Fruit fly (Drosophila melanogaster) whole organism, wandering third instar larva: ENCODE results near the gene I-t.
A peak's percentile ranks its signal among the peaks of the same experiment; 100 is the strongest.

Experiments
- Abd-B ChIP-seq: fragments of >200 bp; optimal IDR thresholded peaks from 2 replicates; lab custom pipeline; 2017; ENCODE audit warnings: missing biosample characterization, missing genetic modification characterization
- CG32264 ChIP-seq: fragments of 200-800 bp; sonication (Bioruptor generic); optimal IDR thresholded peaks from 2 replicates; lab custom pipeline; 2016; ENCODE audit warnings: missing biosample characterization, missing genetic modification characterization
- CG9705 ChIP-seq: fragments of 200-800 bp; sonication (Bioruptor generic); optimal IDR thresholded peaks from 2 replicates; lab custom pipeline; 2018; ENCODE audit warnings: missing biosample characterization, mild to moderate bottlenecking, missing genetic modification characterization
- CrebA ChIP-seq: fragments of 200-800 bp; sonication (Bioruptor generic); optimal IDR thresholded peaks from 2 replicates; lab custom pipeline; 2016; ENCODE audit warnings: missing biosample characterization, mild to moderate bottlenecking, missing genetic modification characterization, borderline replicate concordance
- Dfd ChIP-seq: fragments of >200 bp; optimal IDR thresholded peaks from 2 replicates; lab custom pipeline; 2017; ENCODE audit warnings: missing biosample characterization, missing genetic modification characterization
- Dif ChIP-seq: fragments of 200-275, 200-300 bp; sonication (Bioruptor generic); optimal IDR thresholded peaks from 2 replicates; lab custom pipeline; 2018; ENCODE audit warnings: missing biosample characterization, missing genetic modification characterization; ENCODE audit not compliant: partially characterized antibody
- GATAd ChIP-seq: sonication (Bioruptor generic); optimal IDR thresholded peaks from 2 replicates; lab custom pipeline; 2016; ENCODE audit warnings: missing biosample characterization, missing genetic modification characterization
- HLH106 ChIP-seq: fragments of 200-800 bp; optimal IDR thresholded peaks from 3 replicates; lab custom pipeline; 2019; ENCODE audit warnings: missing biosample characterization, mild to moderate bottlenecking, missing genetic modification characterization, moderate library complexity
- Hnf4 ChIP-seq: fragments of 200-800 bp; sonication (Bioruptor generic); optimal IDR thresholded peaks from 2 replicates; lab custom pipeline; 2016; ENCODE audit warnings: missing biosample characterization, mild to moderate bottlenecking, missing genetic modification characterization
- Hr78 ChIP-seq: fragments of >200 bp; optimal IDR thresholded peaks from 2 replicates; lab custom pipeline; 2017; ENCODE audit warnings: missing biosample characterization, missing genetic modification characterization
- Hr83 ChIP-seq: fragments of 200-300 bp; sonication (Bioruptor generic); optimal IDR thresholded peaks from 2 replicates; lab custom pipeline; 2016; ENCODE audit warnings: missing biosample characterization, mild to moderate bottlenecking, missing genetic modification characterization, moderate library complexity; ENCODE audit not compliant: poor library complexity, severe bottlenecking
- Jra ChIP-seq: sonication (Bioruptor generic); optimal IDR thresholded peaks from 2 replicates; lab custom pipeline; 2016; ENCODE audit warnings: missing biosample characterization, missing genetic modification characterization
- Mio ChIP-seq: sonication (Bioruptor generic); optimal IDR thresholded peaks from 2 replicates; lab custom pipeline; 2016; ENCODE audit warnings: missing biosample characterization, missing genetic modification characterization
- Myc ChIP-seq: fragments of >200 bp; optimal IDR thresholded peaks from 2 replicates; lab custom pipeline; 2017
- N ChIP-seq: fragments of >200 bp; optimal IDR thresholded peaks from 2 replicates; lab custom pipeline; 2018; ENCODE audit warnings: missing biosample characterization, missing external identifiers, missing genetic modification characterization
- OdsH ChIP-seq: fragments of 200-800 bp; sonication (Bioruptor generic); optimal IDR thresholded peaks from 2 replicates; lab custom pipeline; 2016; ENCODE audit warnings: missing biosample characterization, mild to moderate bottlenecking, missing genetic modification characterization
- Rel ChIP-seq, 2 experiments: fragments of 200-800 bp; sonication (Bioruptor generic) in 1 of 2; optimal IDR thresholded peaks; 2 replicates in 1 of 2; 3 replicates in 1 of 2; lab custom pipeline; 2016 to 2019; ENCODE audit warnings: mild to moderate bottlenecking in 2 of 2, missing biosample characterization in 2 of 2, missing genetic modification characterization in 2 of 2, moderate library complexity in 1 of 2
- Sp1 ChIP-seq: fragments of 200-800 bp; sonication (Bioruptor generic); optimal IDR thresholded peaks from 3 replicates; lab custom pipeline; 2019; ENCODE audit warnings: missing biosample characterization, mild to moderate bottlenecking, missing genetic modification characterization, moderate library complexity
- Vsx2 ChIP-seq: fragments of 200-300, 225-300 bp; sonication (Bioruptor generic); optimal IDR thresholded peaks from 2 replicates; lab custom pipeline; 2018; ENCODE audit warnings: missing biosample characterization, missing genetic modification characterization; ENCODE audit not compliant: partially characterized antibody
- br ChIP-seq: fragments of 200-800 bp; sonication (Bioruptor generic); optimal IDR thresholded peaks from 2 replicates; lab custom pipeline; 2016; ENCODE audit warnings: missing biosample characterization, missing genetic modification characterization
- brk ChIP-seq: fragments of 200-800 bp; sonication (Bioruptor generic); optimal IDR thresholded peaks from 2 replicates; lab custom pipeline; 2016; ENCODE audit warnings: missing biosample characterization, mild to moderate bottlenecking, missing genetic modification characterization
- dl ChIP-seq, 2 experiments: fragments of 175-275, 200-275 bp in 1 of 2; fragments of 200-275 bp in 1 of 2; sonication (Bioruptor generic); optimal IDR thresholded peaks; lab custom pipeline; 2018; ENCODE audit warnings: mild to moderate bottlenecking in 2 of 2, missing biosample characterization in 2 of 2, missing genetic modification characterization in 2 of 2, moderate library complexity in 2 of 2; ENCODE audit not compliant: partially characterized antibody in 2 of 2, insufficient read depth in 1 of 2
- dmrt93B ChIP-seq: fragments of 200-800 bp; sonication (Bioruptor generic); optimal IDR thresholded peaks from 2 replicates; lab custom pipeline; 2018; ENCODE audit warnings: missing biosample characterization, mild to moderate bottlenecking, missing genetic modification characterization
- dsf ChIP-seq: sonication (Bioruptor generic); optimal IDR thresholded peaks from 2 replicates; lab custom pipeline; 2016; ENCODE audit warnings: missing biosample characterization, missing genetic modification characterization, borderline replicate concordance
- ey ChIP-seq: fragments of 200-800 bp; sonication (Bioruptor generic); optimal IDR thresholded peaks from 2 replicates; lab custom pipeline; 2016; ENCODE audit warnings: missing biosample characterization, missing genetic modification characterization
- foxo ChIP-seq, 2 experiments: fragments of 200-800 bp; sonication (Bioruptor generic); optimal IDR thresholded peaks; 2 replicates in 1 of 2; 3 replicates in 1 of 2; lab custom pipeline; 2016 to 2017; ENCODE audit warnings: missing biosample characterization in 2 of 2, missing genetic modification characterization in 2 of 2
- fru ChIP-seq: fragments of 200-800 bp; sonication (Bioruptor generic); optimal IDR thresholded peaks from 3 replicates; lab custom pipeline; 2016; ENCODE audit warnings: missing biosample characterization, mild to moderate bottlenecking, missing genetic modification characterization
- h ChIP-seq: fragments of 200-800 bp; sonication (Bioruptor generic); optimal IDR thresholded peaks from 3 replicates; lab custom pipeline; 2016; ENCODE audit warnings: missing biosample characterization, mild to moderate bottlenecking, missing genetic modification characterization
- jim ChIP-seq: fragments of 175-275, 200-325 bp; sonication (Bioruptor generic); optimal IDR thresholded peaks from 2 replicates; lab custom pipeline; 2016; ENCODE audit warnings: missing biosample characterization, mild to moderate bottlenecking, missing genetic modification characterization
- lola ChIP-seq: fragments of >200 bp; optimal IDR thresholded peaks from 2 replicates; lab custom pipeline; 2017; ENCODE audit warnings: missing biosample characterization, missing genetic modification characterization
- pan ChIP-seq: fragments of >200 bp; optimal IDR thresholded peaks from 2 replicates; lab custom pipeline; 2017
- psq ChIP-seq: fragments of 200-800 bp; sonication (Bioruptor generic); optimal IDR thresholded peaks from 3 replicates; lab custom pipeline; 2017; ENCODE audit warnings: missing biosample characterization, mild to moderate bottlenecking, missing genetic modification characterization, moderate library complexity
- rgr ChIP-seq: fragments of 200-800 bp; sonication (Bioruptor generic); optimal IDR thresholded peaks from 3 replicates; lab custom pipeline; 2016; ENCODE audit warnings: missing biosample characterization, mild to moderate bottlenecking, missing genetic modification characterization
- sage ChIP-seq: fragments of 200-800 bp; sonication (Bioruptor generic); optimal IDR thresholded peaks from 2 replicates; lab custom pipeline; 2016; ENCODE audit warnings: missing biosample characterization, mild to moderate bottlenecking, missing genetic modification characterization
- sv ChIP-seq: fragments of 200-800 bp; sonication (Bioruptor generic); optimal IDR thresholded peaks from 3 replicates; lab custom pipeline; 2016; ENCODE audit warnings: missing biosample characterization, missing genetic modification characterization
- tai ChIP-seq: sonication (Bioruptor generic); optimal IDR thresholded peaks from 2 replicates; lab custom pipeline; 2016; ENCODE audit warnings: missing biosample characterization, missing genetic modification characterization
- usp ChIP-seq: fragments of >200 bp; optimal IDR thresholded peaks from 2 replicates; lab custom pipeline; 2017; ENCODE audit warnings: missing biosample characterization, missing genetic modification characterization
- woc ChIP-seq: sonication (Bioruptor generic); optimal IDR thresholded peaks from 2 replicates; lab custom pipeline; 2016; ENCODE audit warnings: missing biosample characterization, mild to moderate bottlenecking, missing genetic modification characterization

I-t gene

DNA sequence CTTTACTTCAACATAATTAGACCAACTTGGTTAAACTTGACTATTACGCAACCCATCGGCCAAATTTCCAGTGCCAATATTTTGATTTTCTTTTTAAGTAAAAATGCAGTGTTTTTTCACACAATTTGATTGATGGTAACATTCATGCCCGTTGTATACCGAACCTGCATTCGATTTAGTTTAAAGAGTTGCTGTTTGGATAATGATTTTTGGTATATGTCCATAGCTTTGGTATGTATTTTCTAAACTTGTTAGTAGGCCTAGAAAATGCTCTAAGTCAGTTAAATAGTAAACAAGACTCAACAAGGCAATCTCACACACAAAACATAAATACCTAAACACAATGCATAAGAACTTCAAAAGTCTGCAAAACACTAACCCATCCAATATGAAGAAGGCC is at the start of gene I-t:
I-t (plus strand) TSS at position 301 of the 400 bp plus-strand sequence.
- TF ChIP-seq GATAd (GFP tag; lab: Kevin White, UChicago) = no peak

DNA sequence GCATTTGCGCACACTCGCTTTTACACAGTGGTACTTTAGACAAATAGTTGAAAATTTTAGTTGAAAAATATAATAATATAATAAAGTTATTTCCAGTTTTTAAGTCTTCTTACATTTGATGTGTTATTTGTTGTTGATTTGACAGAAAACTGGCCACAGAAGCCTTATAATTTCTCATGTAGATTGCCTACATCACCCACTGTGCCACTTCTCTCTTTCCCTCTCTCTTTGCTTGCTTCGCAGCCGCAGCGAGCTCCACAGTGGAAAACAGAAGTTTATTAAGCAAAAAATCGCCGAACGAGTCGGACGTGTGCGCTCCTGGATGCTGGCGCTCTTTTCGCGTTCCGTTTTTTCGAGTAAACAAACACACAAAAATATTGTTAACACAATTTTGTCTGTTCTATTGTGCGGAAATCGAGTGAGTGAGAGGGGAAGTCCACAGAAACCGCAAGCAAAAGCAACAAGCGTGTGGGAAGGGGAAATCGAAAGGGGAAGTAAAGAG is 47.9 kb upstream of the I-t start, which contains the start of gene CG42327:
CG42327 (plus strand) TSS at position 277 of the 502 bp plus-strand sequence.
- TF ChIP-seq dmrt93B (GFP tag; lab: Kevin White, UChicago) (peak; percentile 75), sv (peak; percentile 89), Dif (GFP tag; lab: Kevin White, UChicago) (no peak), tai (GFP tag; lab: Kevin White, UChicago) (peak; percentile 84), fru (GFP tag; lab: Kevin White, UChicago) (peak; percentile 92), Rel (GFP tag; optimal IDR thresholded peaks at IDR 0.05; lab: Kevin White, UChicago) (peak; percentile 88), Rel (tag; optimal IDR thresholded peaks at IDR 0.05; lab: Kevin White, UChicago) (peak; percentile 94), psq (peak; percentile 89), CG32264 (GFP tag; lab: Kevin White, UChicago) (peak; percentile 71), Hnf4 (GFP tag; lab: Kevin White, UChicago) (peak; percentile 86), ey (peak; percentile 87), HLH106 (peak; percentile 87), Jra (GFP tag; lab: Kevin White, UChicago) (peak; percentile 27), pan (no peak), brk (GFP tag; lab: Kevin White, UChicago) (peak; percentile 96), Dfd (no peak), Myc (lab: Kevin White, UChicago) (no peak), Hr78 (GFP tag; lab: Kevin White, UChicago) (no peak), Sp1 (GFP tag; lab: Kevin White, UChicago) (peak; percentile 86), dl (GFP tag; optimal IDR thresholded peaks at IDR 0.05; lab: Kevin White, UChicago; ENCODE audit: insufficient read depth in 1 of 2, partially characterized antibody in 2 of 2) (peak in 1 of 2 experiments; percentile 30), sage (GFP tag; lab: Kevin White, UChicago) (peak; percentile 91), rgr (GFP tag; lab: Kevin White, UChicago) (peak; percentile 96), jim (GFP tag; lab: Kevin White, UChicago) (no peak), Hr83 (peak; percentile 49), usp (GFP tag; lab: Kevin White, UChicago) (no peak), N (GFP tag; lab: Kevin White, UChicago) (no peak), lola (GFP tag; lab: Kevin White, UChicago) (no peak), woc (GFP tag; lab: Kevin White, UChicago) (peak; percentile 87), foxo (GFP tag; optimal IDR thresholded peaks at IDR 0.05; lab: Kevin White, UChicago) (peak in 1 of 2 experiments; percentile 95), CG9705 (GFP tag; lab: Kevin White, UChicago) (peak; percentile 54), OdsH (GFP tag; lab: Kevin White, UChicago) (peak; percentile 94), CrebA (peak; percentile 59), br (peak; percentile 86), Vsx2 (GFP tag; lab: Kevin White, UChicago) (no peak), GATAd (GFP tag; lab: Kevin White, UChicago) (peak; percentile 70), dsf (peak; percentile 60), h (peak; percentile 95), Abd-B (GFP tag; lab: Kevin White, UChicago) (no peak), Mio (GFP tag; lab: Kevin White, UChicago) (no peak)

DNA sequence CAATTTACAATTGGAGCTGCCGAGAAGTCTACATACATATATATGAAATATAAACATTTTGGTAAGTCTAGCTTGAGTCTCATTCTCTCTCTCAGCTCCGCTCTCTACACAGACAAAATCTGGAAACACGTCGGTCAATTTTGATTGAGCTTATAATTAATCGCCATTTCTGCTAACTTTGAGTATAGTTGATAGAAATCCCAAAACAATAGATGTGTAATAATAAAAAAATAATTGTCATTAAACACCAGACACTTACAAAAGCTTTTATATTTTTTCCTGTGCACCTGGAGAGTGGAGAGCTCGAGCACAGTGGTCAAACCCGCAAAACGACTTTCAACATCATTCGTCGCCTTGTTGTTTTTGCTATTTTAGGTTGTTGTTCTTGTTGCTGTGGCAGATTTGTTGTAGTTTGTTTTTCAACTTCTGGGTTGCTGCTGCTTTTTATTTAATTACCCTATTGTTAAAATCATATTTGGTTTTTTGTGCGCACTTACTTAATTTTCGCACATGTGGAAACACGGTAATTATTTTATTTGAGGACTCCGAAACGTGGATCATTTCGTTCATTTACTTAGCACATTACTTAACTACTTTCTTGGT is 47.1 kb upstream of the I-t start:
- TF ChIP-seq Abd-B (GFP tag; lab: Kevin White, UChicago) = no peak
- peak; percentile 69 for TF ChIP-seq CG9705 (GFP tag; lab: Kevin White, UChicago)
- peak; percentile 99 for TF ChIP-seq h
- peak; percentile 86 for TF ChIP-seq Mio (GFP tag; lab: Kevin White, UChicago)
- peak; percentile 98 for TF ChIP-seq sage (GFP tag; lab: Kevin White, UChicago)
- TF ChIP-seq lola (GFP tag; lab: Kevin White, UChicago) = no peak
- peak; percentile 94 for TF ChIP-seq CrebA
- TF ChIP-seq dsf = peak; percentile 90
- TF ChIP-seq N (GFP tag; lab: Kevin White, UChicago) = no peak
- TF ChIP-seq psq = peak; percentile 94
- peak; percentile 92 for TF ChIP-seq Jra (GFP tag; lab: Kevin White, UChicago)
- TF ChIP-seq Dif (GFP tag; lab: Kevin White, UChicago) = peak; percentile 22
- TF ChIP-seq br = peak; percentile 99
- peak; percentile 97 for TF ChIP-seq HLH106
- TF ChIP-seq Hnf4 (GFP tag; lab: Kevin White, UChicago) = peak; percentile 98
- TF ChIP-seq fru (GFP tag; lab: Kevin White, UChicago) = peak; percentile 98
- peak; percentile 99 for TF ChIP-seq rgr (GFP tag; lab: Kevin White, UChicago)
- peak; percentile 97 for TF ChIP-seq brk (GFP tag; lab: Kevin White, UChicago)
- no peak for TF ChIP-seq pan
- TF ChIP-seq dl (GFP tag; optimal IDR thresholded peaks at IDR 0.05; lab: Kevin White, UChicago; ENCODE audit: insufficient read depth in 1 of 2, partially characterized antibody in 2 of 2) = no peak
- TF ChIP-seq OdsH (GFP tag; lab: Kevin White, UChicago) = peak; percentile 99
- TF ChIP-seq woc (GFP tag; lab: Kevin White, UChicago) = peak; percentile 94
- TF ChIP-seq GATAd (GFP tag; lab: Kevin White, UChicago) = peak; percentile 80
- TF ChIP-seq Myc (lab: Kevin White, UChicago) = no peak
- TF ChIP-seq sv = peak; percentile 93
- peak; percentile 97 for TF ChIP-seq Sp1 (GFP tag; lab: Kevin White, UChicago)
- TF ChIP-seq Dfd = no peak
- TF ChIP-seq dmrt93B (GFP tag; lab: Kevin White, UChicago) = peak; percentile 95
- TF ChIP-seq jim (GFP tag; lab: Kevin White, UChicago) = peak; percentile 58
- TF ChIP-seq Rel (GFP tag; optimal IDR thresholded peaks at IDR 0.05; lab: Kevin White, UChicago) = peak; percentile 96
- TF ChIP-seq Rel (tag; optimal IDR thresholded peaks at IDR 0.05; lab: Kevin White, UChicago) = peak; percentile 30
- peak; percentile 94 for TF ChIP-seq Hr83
- TF ChIP-seq tai (GFP tag; lab: Kevin White, UChicago) = peak; percentile 95
- peak; percentile 97 for TF ChIP-seq CG32264 (GFP tag; lab: Kevin White, UChicago)
